Fruit fly (Drosophila melanogaster) whole organism, prepupa: Measurements from ENCODE around the gene Gdi.

Source experiments
- Lpt ChIP-seq: fragments of 200-800 bp; sonication (Bioruptor generic); optimal IDR thresholded peaks from 3 replicates; lab custom pipeline; 2016; ENCODE audit warnings: missing biosample characterization, missing genetic modification characterization
- fd85E ChIP-seq: fragments of 200-800 bp; sonication (Bioruptor generic); optimal IDR thresholded peaks from 3 replicates; lab custom pipeline; 2016; ENCODE audit warnings: missing biosample characterization, missing genetic modification characterization

dm6 chr2L:9459372-9460091 is 35.1 kb downstream of the Gdi start:
- TF ChIP-seq Lpt (GFP tag; lab: Kevin White, UChicago) (no peak), fd85E (GFP tag; lab: Kevin White, UChicago) (no peak)
